Worm (Caenorhabditis elegans) whole organism, mixed stage, embryonic: Measurements from ENCODE around the gene cox-11.

Experiments
- M03D4.4 ChIP-seq: sonication (generic microtip); optimal IDR thresholded peaks from 2 replicates; lab custom pipeline; 2017; ENCODE audit warnings: mild to moderate bottlenecking, missing genetic modification characterization, missing compliant biosample characterization
- bed-3 ChIP-seq: fragments of 200-800 bp; sonication (Bioruptor generic); optimal IDR thresholded peaks from 3 replicates; lab custom pipeline; 2018; ENCODE audit warnings: mild to moderate bottlenecking, missing genetic modification characterization, moderate library complexity, missing compliant biosample characterization
- blmp-1 ChIP-seq: fragments of 150-350 bp; optimal IDR thresholded peaks from 2 replicates; lab custom pipeline; 2014; ENCODE audit warnings: missing biosample characterization, missing genetic modification characterization
- ceh-39 ChIP-seq: fragments of 150-350 bp; optimal IDR thresholded peaks from 2 replicates; lab custom pipeline; 2014; ENCODE audit warnings: missing biosample characterization, missing genetic modification characterization
- ceh-43 ChIP-seq: fragments of 200-800 bp; sonication (Bioruptor generic); optimal IDR thresholded peaks from 2 replicates; lab custom pipeline; 2018; ENCODE audit warnings: mild to moderate bottlenecking, missing genetic modification characterization, moderate library complexity, missing compliant biosample characterization
- ceh-83 ChIP-seq: fragments of 200-800 bp; sonication (Bioruptor generic); optimal IDR thresholded peaks from 2 replicates; lab custom pipeline; 2018; ENCODE audit warnings: mild to moderate bottlenecking, missing genetic modification characterization, missing compliant biosample characterization
- ces-1 ChIP-seq: fragments of 150-350 bp; optimal IDR thresholded peaks from 2 replicates; lab custom pipeline; 2014; ENCODE audit warnings: missing biosample characterization, missing genetic modification reagents, missing genetic modification characterization
- cnd-1 ChIP-seq: fragments of 200-800 bp; sonication (Bioruptor generic); optimal IDR thresholded peaks from 2 replicates; lab custom pipeline; 2018; ENCODE audit warnings: mild to moderate bottlenecking, missing genetic modification characterization, missing compliant biosample characterization
- drap-1 ChIP-seq: fragments of 200-800 bp; sonication (Bioruptor generic); optimal IDR thresholded peaks from 3 replicates; lab custom pipeline; 2018; ENCODE audit warnings: mild to moderate bottlenecking, missing genetic modification characterization, missing compliant biosample characterization
- elt-1 ChIP-seq: sonication (generic microtip); optimal IDR thresholded peaks from 2 replicates; lab custom pipeline; 2017; ENCODE audit warnings: missing genetic modification characterization, mild to moderate bottlenecking, missing compliant biosample characterization, antibody characterized with exemption, moderate library complexity, borderline replicate concordance; ENCODE audit not compliant: insufficient read depth
- flh-1 ChIP-seq: fragments of 200-800 bp; sonication (Bioruptor generic); optimal IDR thresholded peaks from 2 replicates; lab custom pipeline; 2018; ENCODE audit warnings: mild to moderate bottlenecking, missing genetic modification characterization, moderate library complexity, missing compliant biosample characterization
- ham-2 ChIP-seq: fragments of 200-800 bp; sonication (Bioruptor generic); optimal IDR thresholded peaks from 2 replicates; lab custom pipeline; 2018; ENCODE audit warnings: mild to moderate bottlenecking, missing genetic modification characterization, missing compliant biosample characterization
- hlh-1 ChIP-seq: fragments of 150-350 bp; optimal IDR thresholded peaks from 2 replicates; lab custom pipeline; 2014; ENCODE audit warnings: missing biosample characterization, missing genetic modification reagents, missing genetic modification characterization
- lin-13 ChIP-seq: fragments of 150-350 bp; optimal IDR thresholded peaks from 2 replicates; lab custom pipeline; 2014; ENCODE audit warnings: missing biosample characterization, missing genetic modification characterization
- lin-32 ChIP-seq: fragments of 200-800 bp; sonication (Bioruptor generic); optimal IDR thresholded peaks from 2 replicates; lab custom pipeline; 2018; ENCODE audit warnings: mild to moderate bottlenecking, missing genetic modification characterization, missing compliant biosample characterization
- lsy-2 ChIP-seq: fragments of 150-350 bp; optimal IDR thresholded peaks from 2 replicates; lab custom pipeline; 2014; ENCODE audit warnings: missing biosample characterization, missing genetic modification characterization
- mab-5 ChIP-seq: fragments of 150-350 bp; optimal IDR thresholded peaks from 2 replicates; lab custom pipeline; 2014; ENCODE audit warnings: missing biosample characterization, missing genetic modification characterization
- mep-1 ChIP-seq: fragments of 150-350 bp; optimal IDR thresholded peaks from 2 replicates; lab custom pipeline; 2017; ENCODE audit warnings: missing biosample characterization, missing genetic modification reagents, missing genetic modification characterization, inconsistent platforms
- mls-2 ChIP-seq: sonication (generic microtip); optimal IDR thresholded peaks from 2 replicates; lab custom pipeline; 2016; ENCODE audit warnings: mild to moderate bottlenecking, missing genetic modification characterization, moderate library complexity, missing compliant biosample characterization
- nhr-12 ChIP-seq: fragments of 150-350 bp; optimal IDR thresholded peaks from 2 replicates; lab custom pipeline; 2014; ENCODE audit warnings: missing biosample characterization, missing genetic modification characterization
- nhr-2 ChIP-seq: fragments of 150-350 bp; optimal IDR thresholded peaks from 2 replicates; lab custom pipeline; 2014; ENCODE audit warnings: missing biosample characterization, missing genetic modification characterization
- nhr-28 ChIP-seq: fragments of 150-350 bp; optimal IDR thresholded peaks from 2 replicates; lab custom pipeline; 2014; ENCODE audit warnings: missing biosample characterization, missing genetic modification characterization
- nhr-76 ChIP-seq: sonication (generic microtip); optimal IDR thresholded peaks from 2 replicates; lab custom pipeline; 2017; ENCODE audit warnings: missing biosample characterization, missing genetic modification characterization
- pha-4 ChIP-seq: fragments of 150-350 bp; optimal IDR thresholded peaks from 2 replicates; lab custom pipeline; 2018; ENCODE audit warnings: missing biosample characterization, missing genetic modification reagents, missing genetic modification characterization
- snpc-4 ChIP-seq: fragments of 150-350 bp; optimal IDR thresholded peaks from 2 replicates; lab custom pipeline; 2014; ENCODE audit warnings: missing biosample characterization, missing genetic modification characterization
- unc-120 ChIP-seq: sonication (generic microtip); optimal IDR thresholded peaks from 2 replicates; lab custom pipeline; 2017; ENCODE audit warnings: missing genetic modification characterization, missing compliant biosample characterization; ENCODE audit not compliant: poor library complexity, severe bottlenecking
- unc-39 ChIP-seq: fragments of 150-350 bp; optimal IDR thresholded peaks from 2 replicates; lab custom pipeline; 2014; ENCODE audit warnings: missing biosample characterization, missing genetic modification characterization
- unc-62 ChIP-seq: fragments of 150-350 bp; optimal IDR thresholded peaks from 2 replicates; lab custom pipeline; 2014; ENCODE audit warnings: missing biosample characterization, missing genetic modification reagents, missing genetic modification characterization
- ztf-11 ChIP-seq: fragments of 150-350 bp; optimal IDR thresholded peaks from 2 replicates; lab custom pipeline; 2014; ENCODE audit warnings: missing biosample characterization, missing genetic modification characterization

cox-11 gene

DNA sequence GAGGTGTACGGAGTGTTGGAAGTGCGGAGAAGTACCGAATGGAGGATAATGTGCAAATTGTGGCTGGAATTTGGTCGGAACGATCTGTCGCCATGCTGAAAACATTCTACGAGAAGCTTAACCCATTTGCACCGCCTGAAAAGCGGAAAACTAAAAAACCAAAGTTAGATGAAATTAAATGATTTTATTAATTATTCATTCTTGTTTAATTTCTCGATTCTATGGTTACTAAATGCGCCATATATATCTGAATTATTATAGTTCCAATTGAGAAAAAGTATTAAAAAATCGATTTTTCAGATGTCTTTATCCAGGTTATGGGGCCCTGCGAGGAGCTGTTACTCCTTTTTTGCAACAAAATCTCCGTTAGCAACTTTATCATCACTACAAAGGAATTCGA, at the start of gene cox-11:
cox-11 (plus strand) TSS at position 301 of the 400 bp plus-strand sequence.
- TF ChIP-seq ceh-83 (GFP tag; lab: Kevin White, UChicago) (no peak), nhr-12 (no peak), lsy-2 (no peak), lin-32 (GFP tag; lab: Kevin White, UChicago) (no peak), ceh-43 (no peak), snpc-4 (tag; lab: Kevin White, UChicago) (no peak), bed-3 (no peak), mab-5 (tag; lab: Kevin White, UChicago) (no peak), drap-1 (GFP tag; lab: Kevin White, UChicago) (no peak), ztf-11 (no peak), flh-1 (GFP tag; lab: Kevin White, UChicago) (no peak), ceh-39 (tag; lab: Kevin White, UChicago) (no peak)

ce11 chrIV:13197282-13197681, 46.8 kb upstream of the cox-11 start, which contains the start of gene C48D1.1:
TSS of gene C48D1.1 (minus strand) at chrIV:13197382.
- no peak for TF ChIP-seq ham-2 (GFP tag; lab: Kevin White, UChicago)
- no peak for TF ChIP-seq unc-120 (tag; lab: Kevin White, UChicago)
- no peak for TF ChIP-seq ces-1
- TF ChIP-seq pha-4 (tag; lab: Kevin White, UChicago): no peak
- TF ChIP-seq nhr-76 (tag; lab: Kevin White, UChicago): no peak
- no peak for TF ChIP-seq nhr-28 (tag; lab: Kevin White, UChicago)
- TF ChIP-seq nhr-12: no peak
- no peak for TF ChIP-seq elt-1 (tag; lab: Kevin White, UChicago)
- TF ChIP-seq bed-3: no peak
- no peak for TF ChIP-seq lin-32 (GFP tag; lab: Kevin White, UChicago)
- TF ChIP-seq flh-1 (GFP tag; lab: Kevin White, UChicago): no peak
- no peak for TF ChIP-seq cnd-1 (tag; lab: Kevin White, UChicago)
- TF ChIP-seq mep-1 (tag; lab: Kevin White, UChicago): no peak
- TF ChIP-seq ceh-83 (GFP tag; lab: Kevin White, UChicago): no peak
- no peak for TF ChIP-seq blmp-1 (tag; lab: Kevin White, UChicago)
- TF ChIP-seq ceh-43: no peak
- TF ChIP-seq hlh-1 (tag; lab: Kevin White, UChicago): no peak
- TF ChIP-seq lin-13 (tag; lab: Kevin White, UChicago): no peak

DNA sequence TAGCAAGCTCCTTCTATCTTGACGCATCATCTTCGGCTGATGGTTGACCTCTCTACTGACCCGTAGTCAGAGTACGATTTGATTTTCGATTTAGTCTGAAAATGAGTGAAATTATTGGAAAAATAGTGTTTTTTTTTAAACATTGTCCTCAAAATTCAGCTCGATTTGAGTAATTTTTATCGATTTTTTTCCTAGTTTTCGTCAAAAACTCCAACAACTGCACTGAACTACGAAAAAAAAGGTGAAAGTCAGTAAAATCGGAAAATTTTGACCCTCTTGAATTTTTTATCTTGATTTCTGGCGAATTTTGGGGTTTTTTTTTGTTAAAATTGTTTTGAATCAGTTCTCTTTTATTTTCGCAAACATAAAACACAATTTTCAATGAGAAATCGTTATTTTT, 40.1 kb upstream of the cox-11 start, which contains the start of gene ced-3:
ced-3 (minus strand) TSS at position 101 of the 400 bp plus-strand sequence.
- TF ChIP-seq lin-32 (GFP tag; lab: Kevin White, UChicago): no peak
- no peak for TF ChIP-seq pha-4 (tag; lab: Kevin White, UChicago)
- TF ChIP-seq cnd-1 (tag; lab: Kevin White, UChicago): no peak
- TF ChIP-seq unc-62: no peak
- no peak for TF ChIP-seq nhr-2 (tag; lab: Kevin White, UChicago)
- no peak for TF ChIP-seq ces-1
- no peak for TF ChIP-seq drap-1 (GFP tag; lab: Kevin White, UChicago)
- no peak for TF ChIP-seq elt-1 (tag; lab: Kevin White, UChicago)
- no peak for TF ChIP-seq nhr-76 (tag; lab: Kevin White, UChicago)
- TF ChIP-seq nhr-12: no peak
- no peak for TF ChIP-seq M03D4.4
- TF ChIP-seq bed-3: no peak

- TF ChIP-seq cnd-1 (tag; lab: Kevin White, UChicago): no peak
- no peak for TF ChIP-seq ceh-83 (GFP tag; lab: Kevin White, UChicago)
- no peak for TF ChIP-seq lin-13 (tag; lab: Kevin White, UChicago)
- peak; percentile 12 for TF ChIP-seq lsy-2
- no peak for TF ChIP-seq mab-5 (tag; lab: Kevin White, UChicago)
- no peak for TF ChIP-seq unc-39 (tag; lab: Kevin White, UChicago)
- TF ChIP-seq elt-1 (tag; lab: Kevin White, UChicago): peak; percentile 25
- TF ChIP-seq ceh-39 (tag; lab: Kevin White, UChicago): peak; percentile 46
- TF ChIP-seq hlh-1 (tag; lab: Kevin White, UChicago): no peak
- no peak for TF ChIP-seq flh-1 (GFP tag; lab: Kevin White, UChicago)
These were observed 38.2 kb upstream of the cox-11 start for ce11 chrIV:13205891-13206290.

DNA sequence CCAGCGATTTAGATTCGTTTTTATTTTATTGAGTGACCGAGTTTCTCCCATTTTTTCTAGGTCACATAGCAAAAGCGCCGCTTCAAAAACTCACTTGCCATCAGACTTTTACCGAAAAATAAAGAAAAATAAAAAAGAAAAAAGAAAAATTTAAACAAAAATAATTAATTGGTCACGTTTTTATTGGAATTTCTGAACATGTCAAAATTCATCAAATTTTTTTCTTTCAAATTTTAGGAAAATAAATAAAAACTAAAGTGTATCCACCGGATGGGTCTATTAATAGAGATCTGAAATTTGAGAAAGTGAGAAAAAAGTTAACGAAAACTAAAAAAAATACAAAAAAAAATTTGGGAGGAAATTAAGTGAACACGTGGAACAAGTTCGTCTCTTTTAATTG, 34.6 kb upstream of the cox-11 start, which contains the start of gene C48D1.9:
C48D1.9 (minus strand) TSS at position 101 of the 400 bp plus-strand sequence.
- TF ChIP-seq mls-2 (tag; lab: Kevin White, UChicago) (no peak), lin-32 (GFP tag; lab: Kevin White, UChicago) (no peak), snpc-4 (tag; lab: Kevin White, UChicago) (no peak)
- TF ChIP-seq, all 35 proteins: peak for 0
